Fruit fly (Drosophila melanogaster): ENCODE results near the gene myd.

Gene myd

DNA sequence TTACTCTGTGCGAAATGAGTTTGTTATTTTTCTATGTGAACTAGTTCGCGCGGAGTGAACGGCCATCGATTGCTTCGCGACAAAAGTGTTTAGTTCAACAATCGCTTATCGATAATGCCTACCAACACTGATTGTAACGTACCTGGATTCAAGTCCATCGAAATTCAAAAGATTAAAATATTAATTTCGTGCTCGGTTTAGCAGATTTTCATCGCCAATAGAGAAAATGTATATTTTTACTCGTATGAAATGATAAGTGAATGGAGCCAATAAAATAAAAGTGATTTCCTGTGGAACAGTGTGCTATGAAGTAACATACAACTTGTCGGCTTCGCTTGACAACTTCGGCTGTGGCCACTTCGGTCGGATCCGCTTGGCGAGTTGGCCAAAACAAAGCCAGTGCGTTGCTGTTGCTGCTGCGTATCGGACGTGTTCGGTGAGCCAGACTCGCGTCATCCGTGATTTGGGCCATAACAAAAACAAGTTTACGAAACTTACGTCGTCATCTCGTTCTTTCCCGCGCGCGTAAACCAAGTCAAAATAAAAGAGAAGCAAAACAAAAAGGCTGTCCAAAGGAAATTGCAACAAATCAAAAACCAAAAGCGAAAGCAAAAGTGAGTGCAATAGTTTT is at the start of gene myd, which contains the start of gene CG5555 (continued):
- TF ChIP-seq knrl (GFP tag; IDR thresholded peaks at IDR 0.05; ENCODE audit: partially characterized antibody) (peak; percentile 65; the same call in 2 of the 3 replicates), Awh (GFP tag; IDR thresholded peaks at IDR 0.05) (no peak), CG32767 (GFP tag; IDR thresholded peaks at IDR 0.05) (no peak), oc (tag; optimal IDR thresholded peaks at IDR 0.05) (no peak), chif (GFP tag; optimal IDR thresholded peaks at IDR 0.05) (no peak), CG9932 (GFP tag; IDR thresholded peaks at IDR 0.05) (peak; percentile 74), lab (GFP tag; optimal IDR thresholded peaks at IDR 0.05) (peak; percentile 13), Dref (GFP tag; IDR thresholded peaks at IDR 0.05) (peak; percentile 90), jing (GFP tag; optimal IDR thresholded peaks at IDR 0.05) (no peak), repo (GFP tag; optimal IDR thresholded peaks at IDR 0.05) (no peak), Hr51 (GFP tag; optimal IDR thresholded peaks at IDR 0.05) (peak in 1 of 2 experiments; percentile 38), trh (GFP tag; optimal IDR thresholded peaks at IDR 0.05) (no peak), Trl (optimal IDR thresholded peaks at IDR 0.05) (no peak), Trl (GFP tag; optimal IDR thresholded peaks at IDR 0.05) (no peak), pita (GFP tag; optimal IDR thresholded peaks at IDR 0.05) (no peak), az2 (GFP tag; optimal IDR thresholded peaks at IDR 0.05) (peak; percentile 17), mld (GFP tag; IDR thresholded peaks at IDR 0.05; ENCODE audit: partially characterized antibody) (peak; percentile 52; the same call in 1 of the 3 replicates), Atf6 (GFP tag; IDR thresholded peaks at IDR 0.05) (peak; percentile 74), CG14050 (GFP tag; IDR thresholded peaks at IDR 0.05) (no peak), bab2 (GFP tag; optimal IDR thresholded peaks at IDR 0.05) (peak; percentile 27), pan (optimal IDR thresholded peaks at IDR 0.05) (no peak), pan (GFP tag; optimal IDR thresholded peaks at IDR 0.05 in 1 of 2, IDR thresholded peaks at IDR 0.05 in 1 of 2) (peak in 1 of 2 experiments; percentile 48), CG6254 (GFP tag; optimal IDR thresholded peaks at IDR 0.05) (no peak), Xbp1 (GFP tag; optimal IDR thresholded peaks at IDR 0.05) (peak; percentile 38), CG16813 (GFP tag; IDR thresholded peaks at IDR 0.05; ENCODE audit: partially characterized antibody) (peak; percentile 68), Scr (GFP tag; IDR thresholded peaks at IDR 0.05; ENCODE audit: partially characterized antibody) (peak; percentile 77), CG14441 (GFP tag; IDR thresholded peaks at IDR 0.05) (no peak), CG11560 (tag; IDR thresholded peaks at IDR 0.05) (no peak), unpg (GFP tag; optimal IDR thresholded peaks at IDR 0.05) (peak; percentile 46), CG33557 (GFP tag; optimal IDR thresholded peaks at IDR 0.05) (no peak), Doc2 (GFP tag; IDR thresholded peaks at IDR 0.05) (no peak), en (GFP tag; optimal IDR thresholded peaks at IDR 0.05) (no peak), TFAM (GFP tag; optimal IDR thresholded peaks at IDR 0.05) (no peak), CG7271 (tag; optimal IDR thresholded peaks at IDR 0.05) (no peak), CG9797 (GFP tag; optimal IDR thresholded peaks at IDR 0.05) (no peak), slou (GFP tag; optimal IDR thresholded peaks at IDR 0.05) (no peak), CG14965 (GFP tag; optimal IDR thresholded peaks at IDR 0.05; ENCODE audit: borderline replicate concordance) (no peak), CG13894 (tag; optimal IDR thresholded peaks at IDR 0.05) (peak; percentile 46), hkb (optimal IDR thresholded peaks at IDR 0.05) (no peak), hkb (GFP tag; IDR thresholded peaks at IDR 0.05) (peak; percentile 38; the same call in 1 of the 2 replicates), Hr3 (GFP tag; optimal IDR thresholded peaks at IDR 0.05) (peak; percentile 26), gem (tag; optimal IDR thresholded peaks at IDR 0.05) (peak; percentile 45), fd64A (GFP tag; optimal IDR thresholded peaks at IDR 0.05) (no peak), BtbVII (GFP tag; optimal IDR thresholded peaks at IDR 0.05) (peak; percentile 21), E2f1 (GFP tag; IDR thresholded peaks at IDR 0.05) (0 out of 2 replicates have a peak, but pooled peaks have one; percentile 11), br (optimal IDR thresholded peaks at IDR 0.05) (no peak), Gsc (GFP tag; IDR thresholded peaks at IDR 0.05) (no peak), psq (GFP tag; optimal IDR thresholded peaks at IDR 0.05) (no peak), ewg (GFP tag; optimal IDR thresholded peaks at IDR 0.05) (no peak), CG18011 (GFP tag; optimal IDR thresholded peaks at IDR 0.05) (peak; percentile 24), ftz-f1 (GFP tag; optimal IDR thresholded peaks at IDR 0.05) (no peak)
